Worm (Caenorhabditis elegans) whole organism, L1 larva: ENCODE measurements around the gene fbxa-81.

Experiments used
- C04F5.9 ChIP-seq: sonication (generic microtip); optimal IDR thresholded peaks from 2 replicates; lab custom pipeline; 2016; ENCODE audit warnings: missing genetic modification characterization, missing compliant biosample characterization
- C16A3.4 ChIP-seq: fragments of 150-350 bp; optimal IDR thresholded peaks from 2 replicates; lab custom pipeline; 2014; ENCODE audit warnings: missing biosample characterization, missing genetic modification characterization
- blmp-1 ChIP-seq: fragments of 150-350 bp; optimal IDR thresholded peaks from 2 replicates; lab custom pipeline; 2014; ENCODE audit warnings: missing biosample characterization, missing genetic modification characterization
- ceh-82 ChIP-seq, 3 experiments: fragments of 150-350 bp in 1 of 3; sonication (generic microtip) in 2 of 3; optimal IDR thresholded peaks; 2 replicates each; lab custom pipeline; 2014 to 2017; ENCODE audit warnings: missing biosample characterization in 3 of 3, missing genetic modification characterization in 3 of 3
- ceh-88 ChIP-seq: fragments of 200-800 bp; sonication (Bioruptor generic); IDR thresholded peaks from 2 replicates; pipeline ENCODE4 v1.3.6; 2022; ENCODE audit warnings: missing genetic modification characterization, missing compliant biosample characterization
- dsc-1 ChIP-seq: sonication (generic microtip); optimal IDR thresholded peaks from 2 replicates; lab custom pipeline; 2016; ENCODE audit warnings: mild to moderate bottlenecking, missing genetic modification characterization, missing compliant biosample characterization
- efl-1 ChIP-seq, 4 experiments: fragments of 150-350 bp; optimal IDR thresholded peaks in 3 of 4; peaks in 1 of 4; 1 replicate in 1 of 4; 2 replicates in 3 of 4; lab custom pipeline; 2014; ENCODE audit warnings: missing biosample characterization in 2 of 4, missing genetic modification characterization in 2 of 4, missing genetic modification reagents in 2 of 4
- egl-13 ChIP-seq: sonication (generic microtip); optimal IDR thresholded peaks from 2 replicates; lab custom pipeline; 2016; ENCODE audit warnings: missing genotype, missing genetic modification reagents, missing genetic modification characterization, missing compliant biosample characterization
- egl-27 ChIP-seq, 2 experiments: fragments of 150-350 bp in 1 of 2; sonication (generic microtip); optimal IDR thresholded peaks; 3 replicates each; lab custom pipeline; 2017 to 2018; ENCODE audit warnings: missing biosample characterization in 2 of 2, missing genetic modification characterization in 2 of 2, missing genetic modification reagents in 2 of 2
- ets-5 ChIP-seq: fragments of 200-800 bp; sonication (Bioruptor generic); IDR thresholded peaks from 2 replicates; pipeline ENCODE4 v1.3.6; 2022; ENCODE audit warnings: missing genetic modification characterization, missing compliant biosample characterization
- fkh-10 ChIP-seq: sonication (generic microtip); optimal IDR thresholded peaks from 2 replicates; lab custom pipeline; 2017; ENCODE audit warnings: missing biosample characterization, missing genetic modification reagents, missing genetic modification characterization
- fkh-8 ChIP-seq: sonication (generic microtip); optimal IDR thresholded peaks from 2 replicates; lab custom pipeline; 2016; ENCODE audit warnings: mild to moderate bottlenecking, missing genetic modification characterization, missing compliant biosample characterization
- grh-1 ChIP-seq: fragments of 200-800 bp; sonication (Bioruptor generic); IDR thresholded peaks from 2 replicates; pipeline ENCODE4 v1.3.6; 2022; ENCODE audit warnings: missing genetic modification reagents, missing genetic modification characterization, missing compliant biosample characterization
- irx-1 ChIP-seq: sonication (generic microtip); optimal IDR thresholded peaks from 2 replicates; lab custom pipeline; 2016; ENCODE audit warnings: missing genetic modification characterization, missing compliant biosample characterization
- lin-13 ChIP-seq: fragments of 150-350 bp; optimal IDR thresholded peaks from 2 replicates; lab custom pipeline; 2014; ENCODE audit warnings: missing biosample characterization, missing genetic modification reagents, missing genetic modification characterization
- lin-14 ChIP-seq: fragments of 200-800 bp; sonication (Bioruptor generic); optimal IDR thresholded peaks from 2 replicates; lab custom pipeline; 2018; ENCODE audit warnings: mild to moderate bottlenecking, missing genetic modification characterization, moderate library complexity, missing compliant biosample characterization
- lin-35 ChIP-seq, 2 experiments: fragments of 150-350 bp; optimal IDR thresholded peaks; 2 replicates each; lab custom pipeline; 2014; ENCODE audit warnings: missing biosample characterization in 2 of 2, missing genetic modification characterization in 2 of 2, missing genetic modification reagents in 2 of 2
- lir-3 ChIP-seq: sonication (generic microtip); optimal IDR thresholded peaks from 2 replicates; lab custom pipeline; 2016; ENCODE audit warnings: mild to moderate bottlenecking, missing genetic modification characterization, moderate library complexity, missing compliant biosample characterization; ENCODE audit not compliant: poor library complexity
- lsy-2 ChIP-seq, 2 experiments: fragments of 150-350 bp; optimal IDR thresholded peaks; 2 replicates each; lab custom pipeline; 2014; ENCODE audit warnings: missing biosample characterization in 2 of 2, missing genetic modification characterization in 2 of 2
- mab-9 ChIP-seq: fragments of 200-800 bp; sonication (Bioruptor generic); IDR thresholded peaks from 2 replicates; pipeline ENCODE4 v1.3.6; 2022; ENCODE audit warnings: missing genetic modification reagents, missing genetic modification characterization, missing compliant biosample characterization
- nhr-19 ChIP-seq: fragments of 200-800 bp; sonication (Bioruptor generic); conservative IDR thresholded peaks from 2 replicates; pipeline ENCODE4 v1.3.6; 2022; ENCODE audit warnings: missing genetic modification characterization, missing compliant biosample characterization
- nhr-20 ChIP-seq: sonication (generic microtip); optimal IDR thresholded peaks from 2 replicates; lab custom pipeline; 2016; ENCODE audit warnings: mild to moderate bottlenecking, missing genetic modification characterization, missing compliant biosample characterization
- nhr-237 ChIP-seq: fragments of 150-350 bp; optimal IDR thresholded peaks from 2 replicates; lab custom pipeline; 2014; ENCODE audit warnings: missing biosample characterization, missing genetic modification characterization
- nhr-47 ChIP-seq: sonication (generic microtip); optimal IDR thresholded peaks from 2 replicates; lab custom pipeline; 2016; ENCODE audit warnings: mild to moderate bottlenecking, missing genetic modification characterization, moderate library complexity, missing compliant biosample characterization
- nhr-71 ChIP-seq: sonication (generic microtip); optimal IDR thresholded peaks from 2 replicates; lab custom pipeline; 2016; ENCODE audit warnings: mild to moderate bottlenecking, missing genetic modification characterization, moderate library complexity, missing compliant biosample characterization
- nhr-76 ChIP-seq: sonication (generic microtip); optimal IDR thresholded peaks from 2 replicates; lab custom pipeline; 2017; ENCODE audit warnings: missing biosample characterization, missing genetic modification characterization
- nhr-85 ChIP-seq: sonication (generic microtip); peaks from one replicate; lab custom pipeline; 2016; ENCODE audit warnings: missing genetic modification characterization, inconsistent platforms, missing compliant biosample characterization
- rnt-1 ChIP-seq: sonication (generic microtip); optimal IDR thresholded peaks from 2 replicates; lab custom pipeline; 2016; ENCODE audit warnings: mild to moderate bottlenecking, missing genetic modification characterization, moderate library complexity, missing compliant biosample characterization
- skn-1 ChIP-seq: fragments of 150-350 bp; optimal IDR thresholded peaks from 2 replicates; lab custom pipeline; 2014; ENCODE audit warnings: missing biosample characterization, missing genetic modification characterization
- snu-23 ChIP-seq: sonication (generic microtip); optimal IDR thresholded peaks from 2 replicates; lab custom pipeline; 2016; ENCODE audit warnings: missing genetic modification characterization, missing compliant biosample characterization
- swsn-7 ChIP-seq: sonication (generic microtip); optimal IDR thresholded peaks from 2 replicates; lab custom pipeline; 2016; ENCODE audit warnings: missing genetic modification characterization, missing compliant biosample characterization
- tbx-2 ChIP-seq: sonication (generic microtip); optimal IDR thresholded peaks from 2 replicates; lab custom pipeline; 2016; ENCODE audit warnings: missing genetic modification characterization, missing compliant biosample characterization
- unc-130 ChIP-seq: fragments of 150-350 bp; optimal IDR thresholded peaks from 2 replicates; lab custom pipeline; 2017; ENCODE audit warnings: missing biosample characterization, missing genetic modification characterization, inconsistent platforms
- unc-86 ChIP-seq: sonication (generic microtip); optimal IDR thresholded peaks from 2 replicates; lab custom pipeline; 2016; ENCODE audit warnings: missing genetic modification characterization, missing compliant biosample characterization
- unc-98 ChIP-seq: fragments of 200-800 bp; sonication (Bioruptor generic); IDR thresholded peaks from 2 replicates; pipeline ENCODE4 v1.3.6; 2022; ENCODE audit warnings: missing genetic modification characterization, missing compliant biosample characterization
- xbp-1 ChIP-seq: sonication (generic microtip); optimal IDR thresholded peaks from 2 replicates; lab custom pipeline; 2016; ENCODE audit warnings: missing genetic modification characterization, missing compliant biosample characterization
- zag-1 ChIP-seq: fragments of 150-350 bp; optimal IDR thresholded peaks from 2 replicates; lab custom pipeline; 2014; ENCODE audit warnings: missing biosample characterization, missing genetic modification characterization
- zip-4 ChIP-seq: fragments of 200-800 bp; sonication (Bioruptor generic); optimal IDR thresholded peaks from 2 replicates; lab custom pipeline; 2018; ENCODE audit warnings: mild to moderate bottlenecking, missing genetic modification characterization, moderate library complexity, missing compliant biosample characterization
- ztf-11 ChIP-seq, 2 experiments: sonication (generic microtip); optimal IDR thresholded peaks; 2 replicates each; lab custom pipeline; 2016 to 2017; ENCODE audit warnings: missing genetic modification characterization in 2 of 2, missing biosample characterization in 1 of 2, missing compliant biosample characterization in 1 of 2
- ztf-4 ChIP-seq: fragments of 150-350 bp; optimal IDR thresholded peaks from 2 replicates; lab custom pipeline; 2014; ENCODE audit warnings: missing biosample characterization, missing genetic modification characterization

Gene fbxa-81

ce11 chrX:14557352-14557935 lies 15.6 kb upstream of the fbxa-81 start (continued):
- TF ChIP-seq nhr-19 (GFP tag; lab: Robert Waterston, UW) = peak; percentile 80
- TF ChIP-seq ceh-82 (tag; optimal IDR thresholded peaks at IDR 0.05; lab: Kevin White, UChicago) = peak; percentile 45 to 59 (median 59)
- peak; percentile 41 to 56 for TF ChIP-seq lsy-2 (tag; optimal IDR thresholded peaks at IDR 0.05; lab: Kevin White, UChicago)
- TF ChIP-seq nhr-20 (tag; lab: Kevin White, UChicago) = peak; percentile 65
- TF ChIP-seq unc-130 (tag; lab: Kevin White, UChicago) = no peak
- TF ChIP-seq zip-4 = peak; percentile 78
- TF ChIP-seq fkh-8 = peak; percentile 54
- TF ChIP-seq egl-27 (tag; optimal IDR thresholded peaks at IDR 0.05; lab: Kevin White, UChicago) = peak in 1 of 2 experiments; percentile 61
- peak; percentile 28 for TF ChIP-seq egl-13 (tag; lab: Kevin White, UChicago)
- TF ChIP-seq grh-1 = no peak
- no peak for TF ChIP-seq zag-1 (tag; lab: Kevin White, UChicago)
- no peak for TF ChIP-seq ets-5 (GFP tag; lab: Robert Waterston, UW)
- TF ChIP-seq tbx-2 (tag; lab: Kevin White, UChicago) = peak; percentile 76
- TF ChIP-seq nhr-76 (tag; lab: Kevin White, UChicago) = no peak
- TF ChIP-seq C04F5.9 (tag; lab: Kevin White, UChicago) = no peak
- peak in 1 of 2 experiments; percentile 33 for TF ChIP-seq efl-1 (optimal IDR thresholded peaks at IDR 0.05; lab: Kevin White, UChicago)
- TF ChIP-seq efl-1 (GFP tag; optimal IDR thresholded peaks at IDR 0.05 in 1 of 2; lab: Kevin White, UChicago) = peak in 1 of 2 experiments; percentile 92
- peak; percentile 64 for TF ChIP-seq swsn-7
- TF ChIP-seq lir-3 = no peak
- TF ChIP-seq irx-1 = peak; percentile 55
- peak; percentile 72 for TF ChIP-seq nhr-47 (tag; lab: Kevin White, UChicago)
- TF ChIP-seq snu-23 = peak; percentile 70
- TF ChIP-seq skn-1 (tag; lab: Kevin White, UChicago) = peak; percentile 78
- TF ChIP-seq fkh-10 (GFP tag; lab: Kevin White, UChicago) = peak; percentile 80
- no peak for TF ChIP-seq lin-13 (GFP tag; lab: Kevin White, UChicago)
- TF ChIP-seq ztf-4 (tag; lab: Kevin White, UChicago) = peak; percentile 32
- no peak for TF ChIP-seq nhr-237 (tag; lab: Kevin White, UChicago)
- TF ChIP-seq unc-86 (tag; lab: Kevin White, UChicago) = peak; percentile 68
- peak; percentile 17 for TF ChIP-seq dsc-1 (tag; lab: Kevin White, UChicago)
- no peak for TF ChIP-seq ceh-88 (GFP tag; lab: Robert Waterston, UW)
- 0 out of 2 replicates have a peak, but pooled peaks have one; percentile 22 for TF ChIP-seq unc-98
- peak; percentile 35 for TF ChIP-seq xbp-1 (tag; lab: Kevin White, UChicago)
- peak; percentile 88 for TF ChIP-seq rnt-1 (tag; lab: Kevin White, UChicago)
- TF ChIP-seq mab-9 (GFP tag; lab: Robert Waterston, UW) = 0 out of 2 replicates have a peak, but pooled peaks have one; percentile 19

ce11 chrX:14556403-14556802 lies 14.5 kb upstream of the fbxa-81 start:
- peak in 1 of 2 experiments; percentile 13 for TF ChIP-seq lin-35 (GFP tag; optimal IDR thresholded peaks at IDR 0.05; lab: Kevin White, UChicago)
- TF ChIP-seq ztf-11 (tag; optimal IDR thresholded peaks at IDR 0.05; lab: Kevin White, UChicago) = no peak
- peak; percentile 8 for TF ChIP-seq snu-23
- TF ChIP-seq nhr-71 (tag; lab: Kevin White, UChicago) = peak; percentile 66
- TF ChIP-seq lin-14 (GFP tag; lab: Kevin White, UChicago) = peak; percentile 36
- TF ChIP-seq nhr-85 (tag; lab: Kevin White, UChicago) = peak; percentile 51
- TF ChIP-seq lsy-2 (tag; optimal IDR thresholded peaks at IDR 0.05; lab: Kevin White, UChicago) = no peak
- no peak for TF ChIP-seq C16A3.4
- peak; percentile 24 for TF ChIP-seq nhr-20 (tag; lab: Kevin White, UChicago)
- no peak for TF ChIP-seq ztf-4 (tag; lab: Kevin White, UChicago)
- TF ChIP-seq blmp-1 (tag; lab: Kevin White, UChicago) = peak; percentile 27
